Worm (Caenorhabditis elegans): ENCODE measurements around the gene twk-49.

- TF ChIP-seq flt-1 (GFP tag; IDR thresholded peaks at IDR 0.05), result no peak
- TF ChIP-seq ref-1 (GFP tag; conservative IDR thresholded peaks at IDR 0.05), result no peak
These were observed 12.6 kb downstream of the twk-49 start for ce11 chrII:6486344-6486743.

All from whole organism, midembryonic.